Worm (Caenorhabditis elegans) whole organism, midembryonic: ENCODE results near the gene pcf-11.

Experiments
- flt-1 ChIP-seq: fragments of 200-800 bp; sonication (Bioruptor generic); IDR thresholded peaks from 2 replicates; pipeline ENCODE4 v1.3.6; 2022; ENCODE audit warnings: missing genetic modification characterization, missing compliant biosample characterization
- klf-2 ChIP-seq: fragments of 200-800 bp; sonication (Bioruptor generic); conservative IDR thresholded peaks from 2 replicates; pipeline ENCODE4 v1.3.6; 2022; ENCODE audit warnings: missing genetic modification reagents, missing genetic modification characterization, missing compliant biosample characterization
- med-1 ChIP-seq: sonication (generic microtip); optimal IDR thresholded peaks from 2 replicates; lab custom pipeline; 2017; ENCODE audit warnings: missing genetic modification characterization, mild to moderate bottlenecking, missing compliant biosample characterization, antibody characterized with exemption, missing genetic modification reagents; ENCODE audit not compliant: insufficient read depth
- tab-1 ChIP-seq: fragments of 200-800 bp; sonication (Bioruptor generic); IDR thresholded peaks from 2 replicates; pipeline ENCODE4 v1.3.6; 2022; ENCODE audit warnings: missing genetic modification characterization, missing compliant biosample characterization
- ztf-23 ChIP-seq: fragments of 200-800 bp; sonication (Bioruptor generic); IDR thresholded peaks from 2 replicates; pipeline ENCODE4 v1.3.6; 2022; ENCODE audit warnings: missing genetic modification reagents, missing genetic modification characterization, missing compliant biosample characterization

- TF ChIP-seq klf-2 (GFP tag; lab: Robert Waterston, UW): no peak
- TF ChIP-seq ztf-23 (GFP tag; lab: Robert Waterston, UW): no peak
- no peak for TF ChIP-seq tab-1 (GFP tag; lab: Robert Waterston, UW)
- no peak for TF ChIP-seq flt-1 (GFP tag; lab: Robert Waterston, UW)
- TF ChIP-seq med-1 (GFP tag; lab: Kevin White, UChicago): no peak
Measured at ce11 chrIII:4998111-4998859, 26.4 kb upstream of the pcf-11 start, which contains the start of gene tmem-131.
